Fruit fly (Drosophila melanogaster): ENCODE data around the gene CG14443.

CG14443 gene

DNA sequence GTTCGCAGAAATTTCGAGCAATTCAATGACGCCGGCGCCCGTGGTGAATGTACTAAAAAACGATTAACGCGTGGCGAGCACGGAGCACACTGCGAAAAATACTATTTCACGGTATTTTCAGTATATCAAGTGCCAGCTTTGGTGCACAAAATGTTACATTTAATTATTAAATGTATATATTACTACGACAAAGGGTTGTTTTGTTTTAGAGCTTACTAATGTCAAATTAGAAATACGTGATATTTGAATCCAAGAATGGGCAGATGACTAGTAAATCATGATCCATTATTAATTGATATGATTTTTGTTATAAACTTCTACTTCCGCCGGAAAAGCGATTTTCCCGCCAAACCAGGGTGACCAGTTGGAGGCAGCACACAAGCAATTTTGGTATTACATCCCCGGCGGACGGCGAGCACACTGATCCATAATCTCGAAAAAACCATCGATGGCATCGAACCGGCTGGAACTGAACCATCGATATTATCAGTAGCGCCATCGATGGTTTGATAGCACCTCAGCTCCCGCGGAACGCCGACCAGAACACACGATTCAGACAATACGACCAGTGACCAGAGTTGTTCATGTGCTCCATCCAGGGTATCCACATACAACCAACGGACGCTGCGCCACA is 20.6 kb downstream of the CG14443 start, which contains the start of the genes CG3226 and Cdc7 (continued):
- TF ChIP-seq H2.0 (GFP tag; IDR thresholded peaks at IDR 0.05) (peak; percentile 28; the same call in 1 of the 2 replicates), CG16779 (GFP tag; IDR thresholded peaks at IDR 0.05) (no peak), ash1 (GFP tag; optimal IDR thresholded peaks at IDR 0.05) (peak; percentile 66), z (GFP tag; IDR thresholded peaks at IDR 0.05) (no peak), CG10209 (GFP tag; optimal IDR thresholded peaks at IDR 0.05) (peak; percentile 74), Deaf1 (tag; optimal IDR thresholded peaks at IDR 0.05) (no peak), Hsf (GFP tag; optimal IDR thresholded peaks at IDR 0.05) (peak; percentile 56), Vsx1 (GFP tag; optimal IDR thresholded peaks at IDR 0.05) (peak; percentile 78), Sry-β (GFP tag; optimal IDR thresholded peaks at IDR 0.05) (peak; percentile 48), BtbVII (GFP tag; optimal IDR thresholded peaks at IDR 0.05) (peak; percentile 83), sisA (GFP tag; IDR thresholded peaks at IDR 0.05) (no peak), knrl (GFP tag; IDR thresholded peaks at IDR 0.05; ENCODE audit: partially characterized antibody) (peak; percentile 75), GATAe (GFP tag; conservative IDR thresholded peaks at IDR 0.05) (no peak), NC2α (GFP tag; optimal IDR thresholded peaks at IDR 0.05) (no peak), onecut (GFP tag; IDR thresholded peaks at IDR 0.05) (peak; percentile 75), Sin3A (optimal IDR thresholded peaks at IDR 0.05) (peak; percentile 78), CG5245 (GFP tag; optimal IDR thresholded peaks at IDR 0.05) (peak; percentile 29), CG17612 (GFP tag; IDR thresholded peaks at IDR 0.05) (no peak), CG4854 (GFP tag; optimal IDR thresholded peaks at IDR 0.05) (peak; percentile 31), Rx (GFP tag; IDR thresholded peaks at IDR 0.05) (peak; percentile 43; the same call in 1 of the 2 replicates), CG12769 (tag; optimal IDR thresholded peaks at IDR 0.05) (peak; percentile 66), CG31388 (GFP tag; optimal IDR thresholded peaks at IDR 0.05) (no peak), Xbp1 (GFP tag; optimal IDR thresholded peaks at IDR 0.05) (peak; percentile 68), pita (GFP tag; optimal IDR thresholded peaks at IDR 0.05) (no peak), CG7745 (tag; optimal IDR thresholded peaks at IDR 0.05) (peak; percentile 14), Rfx (GFP tag; IDR thresholded peaks at IDR 0.05) (peak; percentile 83), lbe (GFP tag; optimal IDR thresholded peaks at IDR 0.05) (peak; percentile 23), klu (GFP tag; IDR thresholded peaks at IDR 0.05) (no peak), exex (tag; optimal IDR thresholded peaks at IDR 0.05) (peak; percentile 49), CG11560 (tag; IDR thresholded peaks at IDR 0.05) (no peak), CG33557 (GFP tag; optimal IDR thresholded peaks at IDR 0.05) (peak; percentile 77), Max (GFP tag; optimal IDR thresholded peaks at IDR 0.05) (peak; percentile 71), phol (tag; optimal IDR thresholded peaks at IDR 0.05) (peak; percentile 74), CG17912 (GFP tag; optimal IDR thresholded peaks at IDR 0.05) (peak; percentile 68), vfl (GFP tag; optimal IDR thresholded peaks at IDR 0.05) (no peak), slp2 (GFP tag; optimal IDR thresholded peaks at IDR 0.05) (peak; percentile 19), h (optimal IDR thresholded peaks at IDR 0.05) (no peak), jumu (GFP tag; optimal IDR thresholded peaks at IDR 0.05) (peak; percentile 6), Meics (GFP tag; optimal IDR thresholded peaks at IDR 0.05) (peak; percentile 89), D19B (GFP tag; optimal IDR thresholded peaks at IDR 0.05) (peak; percentile 61), CG9797 (GFP tag; optimal IDR thresholded peaks at IDR 0.05) (peak; percentile 86), row (GFP tag; IDR thresholded peaks at IDR 0.05) (peak; percentile 41; the same call in 2 of the 3 replicates), CG3065 (GFP tag; optimal IDR thresholded peaks at IDR 0.05) (peak; percentile 5), Dip2 (GFP tag; IDR thresholded peaks at IDR 0.05) (no peak), dmrt99B (tag; optimal IDR thresholded peaks at IDR 0.05) (peak; percentile 67), ssp (GFP tag; IDR thresholded peaks at IDR 0.05) (peak; percentile 19; the same call in 1 of the 2 replicates), CG17829 (tag; optimal IDR thresholded peaks at IDR 0.05) (peak; percentile 71), Spps (tag; optimal IDR thresholded peaks at IDR 0.05) (no peak), E2f2 (GFP tag; IDR thresholded peaks at IDR 0.05) (peak; percentile 77), CG1529 (GFP tag; optimal IDR thresholded peaks at IDR 0.05) (peak; percentile 62), Side (GFP tag; optimal IDR thresholded peaks at IDR 0.05) (peak; percentile 56)

All from whole organism, embryonic.